Worm (Caenorhabditis elegans) whole organism, early embryonic: Measurements from ENCODE around the gene F52F10.2.

Experiments
- B0310.2 ChIP-seq: sonication (generic microtip); optimal IDR thresholded peaks from 2 replicates; lab custom pipeline; 2016; ENCODE audit warnings: mild to moderate bottlenecking, missing genetic modification characterization, missing compliant biosample characterization
- F13C5.2 ChIP-seq: sonication (generic microtip); optimal IDR thresholded peaks from 2 replicates; lab custom pipeline; 2017; ENCODE audit warnings: mild to moderate bottlenecking, missing genetic modification characterization, inconsistent platforms, missing compliant biosample characterization
- aly-1 ChIP-seq: sonication (generic microtip); optimal IDR thresholded peaks from 2 replicates; lab custom pipeline; 2016; ENCODE audit warnings: missing genetic modification characterization, missing compliant biosample characterization
- ama-1 ChIP-seq: fragments of 150-350 bp; optimal IDR thresholded peaks from 2 replicates; lab custom pipeline; 2014
- ceh-13 ChIP-seq: fragments of 200-800 bp; sonication (Bioruptor generic); optimal IDR thresholded peaks from 2 replicates; lab custom pipeline; 2018; ENCODE audit warnings: mild to moderate bottlenecking, missing genetic modification characterization, missing compliant biosample characterization
- ceh-36 ChIP-seq: sonication (generic microtip); optimal IDR thresholded peaks from 2 replicates; lab custom pipeline; 2016; ENCODE audit warnings: missing genetic modification characterization, inconsistent platforms, missing compliant biosample characterization
- ets-7 ChIP-seq: sonication (generic microtip); optimal IDR thresholded peaks from 2 replicates; lab custom pipeline; 2016; ENCODE audit warnings: missing genotype, missing genetic modification characterization, missing compliant biosample characterization
- flt-1 ChIP-seq: fragments of 200-800 bp; sonication (Bioruptor generic); IDR thresholded peaks from 2 replicates; pipeline ENCODE4 v1.3.6; 2022; ENCODE audit warnings: missing genetic modification characterization, missing compliant biosample characterization
- hmbx-1 ChIP-seq: sonication (generic microtip); optimal IDR thresholded peaks from 2 replicates; lab custom pipeline; 2016; ENCODE audit warnings: mild to moderate bottlenecking, missing genetic modification characterization, missing compliant biosample characterization
- hmg-4 ChIP-seq: fragments of 200-800 bp; sonication (Bioruptor generic); optimal IDR thresholded peaks from 2 replicates; lab custom pipeline; 2018; ENCODE audit warnings: mild to moderate bottlenecking, missing genetic modification characterization, missing compliant biosample characterization
- hnd-1 ChIP-seq: sonication (generic microtip); optimal IDR thresholded peaks from 2 replicates; lab custom pipeline; 2016; ENCODE audit warnings: missing genetic modification characterization, missing compliant biosample characterization
- pes-1 ChIP-seq: fragments of 200-800 bp; sonication (Bioruptor generic); IDR thresholded peaks from 2 replicates; pipeline ENCODE4 v1.3.6; 2022; ENCODE audit warnings: missing genetic modification reagents, missing genetic modification characterization, missing compliant biosample characterization
- scrt-1 ChIP-seq: fragments of 200-800 bp; sonication (Bioruptor generic); IDR thresholded peaks from 2 replicates; pipeline ENCODE4 v1.3.6; 2022; ENCODE audit warnings: missing genetic modification characterization, missing compliant biosample characterization
- sea-1 ChIP-seq: fragments of 200-800 bp; sonication (Bioruptor generic); conservative IDR thresholded peaks from 2 replicates; pipeline ENCODE4 v1.3.6; 2022; ENCODE audit warnings: missing genetic modification characterization, missing compliant biosample characterization
- tbx-11 ChIP-seq: fragments of 200-800 bp; sonication (Bioruptor generic); IDR thresholded peaks from 2 replicates; pipeline ENCODE4 v1.3.6; 2022; ENCODE audit warnings: missing genetic modification characterization, missing compliant biosample characterization
- tbx-37 ChIP-seq: fragments of 200-800 bp; sonication (Bioruptor generic); conservative IDR thresholded peaks from 2 replicates; pipeline ENCODE4 v1.3.6; 2022; ENCODE audit warnings: missing genetic modification reagents, missing genetic modification characterization, missing compliant biosample characterization
- tra-4 ChIP-seq: sonication (generic microtip); optimal IDR thresholded peaks from 2 replicates; lab custom pipeline; 2017; ENCODE audit warnings: missing genetic modification characterization, missing compliant biosample characterization

The F52F10.2 gene

ce11 chrV:1569750-1570419 lies 21.9 kb downstream of the F52F10.2 start:
- TF ChIP-seq ceh-13 (GFP tag; lab: Kevin White, UChicago), result no peak
- no peak for TF ChIP-seq ets-7 (tag; lab: Kevin White, UChicago)
- no peak for TF ChIP-seq tbx-11 (GFP tag; lab: Robert Waterston, UW)
- TF ChIP-seq scrt-1, result 0 out of 2 replicates have a peak, but pooled peaks have one; percentile 56
- TF ChIP-seq tra-4 (tag; lab: Kevin White, UChicago), result no peak

ce11 chrV:1570679-1571078 lies 22.7 kb downstream of the F52F10.2 start:
- no peak for TF ChIP-seq aly-1 (tag; lab: Kevin White, UChicago)
- TF ChIP-seq tbx-37 (GFP tag; lab: Robert Waterston, UW), result no peak
- TF ChIP-seq ceh-13 (GFP tag; lab: Kevin White, UChicago), result no peak
- TF ChIP-seq flt-1, result no peak; the same call in 1 of the 2 replicates
- TF ChIP-seq hmg-4 (GFP tag; lab: Kevin White, UChicago), result peak; percentile 71
- TF ChIP-seq tra-4 (tag; lab: Kevin White, UChicago), result no peak
- no peak for TF ChIP-seq pes-1 (GFP tag; lab: Robert Waterston, UW)
- no peak for TF ChIP-seq B0310.2

- TF ChIP-seq hmg-4 (GFP tag; lab: Kevin White, UChicago) (peak; percentile 42), tra-4 (tag; lab: Kevin White, UChicago) (no peak)
Observed at ce11 chrV:1572585-1572984, 24.6 kb downstream of the F52F10.2 start.

- TF ChIP-seq hmg-4 (GFP tag; lab: Kevin White, UChicago) (no peak), flt-1 (no peak), ets-7 (tag; lab: Kevin White, UChicago) (no peak), tbx-37 (GFP tag; lab: Robert Waterston, UW) (no peak), pes-1 (GFP tag; lab: Robert Waterston, UW) (no peak), tbx-11 (GFP tag; lab: Robert Waterston, UW) (no peak), ceh-13 (GFP tag; lab: Kevin White, UChicago) (no peak), B0310.2 (no peak), scrt-1 (no peak), hnd-1 (tag; lab: Kevin White, UChicago) (no peak), sea-1 (GFP tag; lab: Robert Waterston, UW) (no peak), ama-1 (lab: Kevin White, UChicago) (no peak), F13C5.2 (tag; lab: Kevin White, UChicago) (no peak), aly-1 (tag; lab: Kevin White, UChicago) (no peak), ceh-36 (tag; lab: Kevin White, UChicago) (no peak), hmbx-1 (tag; lab: Kevin White, UChicago) (no peak)
Observed at ce11 chrV:1574599-1574998, 26.7 kb downstream of the F52F10.2 start.

ce11 chrV:1575493-1576084 lies 27.6 kb downstream of the F52F10.2 start:
- TF ChIP-seq hmbx-1 (tag; lab: Kevin White, UChicago) (no peak), ceh-36 (tag; lab: Kevin White, UChicago) (peak; percentile 22), aly-1 (tag; lab: Kevin White, UChicago) (no peak), flt-1 (no peak), pes-1 (GFP tag; lab: Robert Waterston, UW) (no peak)

- TF ChIP-seq tbx-37 (GFP tag; lab: Robert Waterston, UW) (no peak), hmg-4 (GFP tag; lab: Kevin White, UChicago) (peak; percentile 30), ama-1 (lab: Kevin White, UChicago) (no peak), tbx-11 (GFP tag; lab: Robert Waterston, UW) (no peak), hmbx-1 (tag; lab: Kevin White, UChicago) (no peak), scrt-1 (no peak), pes-1 (GFP tag; lab: Robert Waterston, UW) (peak; percentile 11; the same call in 1 of the 2 replicates), B0310.2 (no peak), flt-1 (0 out of 2 replicates have a peak, but pooled peaks have one; percentile 21), hnd-1 (tag; lab: Kevin White, UChicago) (no peak)
Observed at ce11 chrV:1577092-1577709, 29.3 kb downstream of the F52F10.2 start.

ce11 chrV:1578572-1579230 lies 30.8 kb downstream of the F52F10.2 start:
- TF ChIP-seq hmg-4 (GFP tag; lab: Kevin White, UChicago), result peak; percentile 58
- TF ChIP-seq tra-4 (tag; lab: Kevin White, UChicago), result no peak
- TF ChIP-seq scrt-1, result 0 out of 2 replicates have a peak, but pooled peaks have one; percentile 56

ce11 chrV:1579790-1580189 lies 31.8 kb downstream of the F52F10.2 start:
- TF ChIP-seq tbx-11 (GFP tag; lab: Robert Waterston, UW), result no peak
- no peak for TF ChIP-seq ceh-36 (tag; lab: Kevin White, UChicago)
- no peak for TF ChIP-seq pes-1 (GFP tag; lab: Robert Waterston, UW)
- TF ChIP-seq B0310.2, result no peak
- TF ChIP-seq flt-1, result no peak
- no peak for TF ChIP-seq scrt-1
- no peak for TF ChIP-seq ceh-13 (GFP tag; lab: Kevin White, UChicago)
- no peak for TF ChIP-seq tra-4 (tag; lab: Kevin White, UChicago)
- TF ChIP-seq tbx-37 (GFP tag; lab: Robert Waterston, UW), result no peak
- no peak for TF ChIP-seq hmg-4 (GFP tag; lab: Kevin White, UChicago)
- TF ChIP-seq hmbx-1 (tag; lab: Kevin White, UChicago), result no peak
- no peak for TF ChIP-seq ama-1 (lab: Kevin White, UChicago)
- no peak for TF ChIP-seq ets-7 (tag; lab: Kevin White, UChicago)
- no peak for TF ChIP-seq sea-1 (GFP tag; lab: Robert Waterston, UW)
